Worm (Caenorhabditis elegans): ENCODE data around the gene spp-22.

Gene spp-22

DNA sequence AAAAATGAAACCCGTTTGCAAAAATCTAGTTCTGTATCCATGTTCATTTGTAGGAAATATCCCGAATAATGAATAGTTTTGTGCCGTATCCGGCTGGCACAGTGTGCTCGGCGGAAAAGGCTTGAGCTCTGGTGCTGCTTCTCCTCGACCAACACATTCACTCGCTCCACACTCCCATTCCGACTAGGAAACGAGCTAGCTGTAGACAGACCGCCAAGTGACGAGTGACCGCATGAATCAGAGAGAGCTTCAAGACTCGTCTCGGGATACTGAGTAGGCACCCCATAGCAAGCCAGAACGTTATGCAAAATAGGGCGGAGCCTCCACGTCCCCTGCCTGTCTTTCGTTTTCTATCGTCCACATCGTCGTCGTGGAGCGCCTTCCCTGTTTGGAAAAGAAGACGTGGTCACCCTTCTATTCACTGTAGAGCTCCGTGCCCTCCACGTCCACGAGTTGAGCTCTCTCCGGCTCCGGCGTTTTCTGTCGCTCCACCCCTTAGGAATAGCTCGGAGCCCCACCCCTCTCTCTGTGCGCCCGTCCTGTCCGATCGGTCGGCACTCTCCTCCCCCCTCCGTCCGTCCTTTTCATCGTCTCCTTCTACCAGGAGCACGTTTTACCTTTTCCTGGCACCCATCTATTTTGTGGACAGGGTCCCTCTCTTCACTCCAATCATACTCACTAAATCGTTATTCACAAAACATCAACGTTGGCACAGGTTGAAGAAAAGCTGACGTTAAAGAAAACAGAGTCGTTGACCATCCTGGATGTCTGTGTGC, 6.4 kb downstream of the spp-22 start, which contains the start of gene syd-9:
TSS of gene syd-9 (plus strand) at position 394 of the 776 bp plus-strand sequence.
- TF ChIP-seq hlh-30 (tag; optimal IDR thresholded peaks at IDR 0.05; ENCODE audit: insufficient read depth): no peak
- no peak for TF ChIP-seq lin-11 (tag; optimal IDR thresholded peaks at IDR 0.05)
- TF ChIP-seq ama-1 (optimal IDR thresholded peaks at IDR 0.05): no peak
- TF ChIP-seq ceh-14 (tag; optimal IDR thresholded peaks at IDR 0.05): no peak
- TF ChIP-seq npax-4 (tag; optimal IDR thresholded peaks at IDR 0.05): no peak
- TF ChIP-seq ceh-48 (tag; optimal IDR thresholded peaks at IDR 0.05): no peak
- TF ChIP-seq rnt-1 (tag; optimal IDR thresholded peaks at IDR 0.05): no peak
- no peak for TF ChIP-seq tbx-2 (tag; optimal IDR thresholded peaks at IDR 0.05)
- TF ChIP-seq ceh-45 (GFP tag; IDR thresholded peaks at IDR 0.05): no peak
- no peak for TF ChIP-seq ahr-1 (tag; optimal IDR thresholded peaks at IDR 0.05)
- no peak for TF ChIP-seq ceh-30 (tag; optimal IDR thresholded peaks at IDR 0.05)
- TF ChIP-seq fkh-6 (tag; optimal IDR thresholded peaks at IDR 0.05): no peak
- TF ChIP-seq pax-1 (tag; optimal IDR thresholded peaks at IDR 0.05): no peak
- TF ChIP-seq dmd-4 (tag; optimal IDR thresholded peaks at IDR 0.05; ENCODE audit: borderline replicate concordance): no peak
- no peak for TF ChIP-seq K09A11.1 (tag; optimal IDR thresholded peaks at IDR 0.05; ENCODE audit: insufficient read depth)
- TF ChIP-seq ttx-3 (tag; optimal IDR thresholded peaks at IDR 0.05): no peak
- TF ChIP-seq ceh-2 (tag; optimal IDR thresholded peaks at IDR 0.05): no peak

DNA sequence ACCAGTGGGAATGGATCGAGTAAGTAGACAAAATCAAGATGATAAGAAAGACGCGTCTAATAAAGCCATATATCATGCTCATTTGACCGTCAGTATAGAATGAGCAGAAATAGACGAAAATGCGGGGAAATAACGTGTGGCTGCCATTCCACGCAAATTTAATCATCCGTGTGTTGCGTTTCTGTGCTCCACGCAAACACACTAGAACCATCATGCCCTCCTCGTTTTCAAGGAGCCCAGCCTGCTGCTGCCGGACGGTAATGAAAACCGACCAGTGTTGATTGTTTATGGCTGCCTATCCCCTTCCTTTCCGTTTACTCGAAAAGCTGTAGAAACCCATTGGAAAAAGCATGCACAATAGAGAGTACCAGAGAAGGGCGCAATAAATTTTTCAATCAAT, 8.7 kb downstream of the spp-22 start:
- TF ChIP-seq mec-3 (tag; optimal IDR thresholded peaks at IDR 0.05; ENCODE audit: borderline replicate concordance) (no peak), hlh-30 (tag; optimal IDR thresholded peaks at IDR 0.05; ENCODE audit: insufficient read depth) (no peak), C38D4.7 (GFP tag; optimal IDR thresholded peaks at IDR 0.05) (no peak), ceh-19 (GFP tag; optimal IDR thresholded peaks at IDR 0.05) (no peak), unc-42 (tag; optimal IDR thresholded peaks at IDR 0.05) (peak; percentile 56), sdc-2 (tag; optimal IDR thresholded peaks at IDR 0.05) (no peak)

DNA sequence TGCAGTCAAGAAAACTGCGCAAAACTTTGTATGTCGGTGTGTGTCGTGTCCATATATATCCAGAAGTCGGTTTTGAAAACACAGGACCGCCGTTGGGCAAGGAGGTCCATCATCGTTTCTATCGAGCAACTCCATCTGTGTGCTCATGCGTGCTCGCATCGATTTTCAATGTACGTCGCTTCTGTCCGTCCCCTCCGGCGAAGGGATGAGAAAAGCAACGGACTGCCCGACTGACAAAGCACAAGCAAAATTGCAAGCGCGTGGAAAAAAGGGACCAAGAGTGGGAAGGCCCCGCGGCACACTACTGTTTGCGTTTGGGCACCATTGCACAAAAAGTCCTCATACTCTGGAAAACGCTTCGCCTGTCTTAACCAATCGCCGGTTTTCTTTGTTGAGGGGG, 10.9 kb downstream of the spp-22 start:
- TF ChIP-seq madf-2 (tag; optimal IDR thresholded peaks at IDR 0.05) (no peak), ceh-48 (tag; optimal IDR thresholded peaks at IDR 0.05) (peak; percentile 84)

DNA sequence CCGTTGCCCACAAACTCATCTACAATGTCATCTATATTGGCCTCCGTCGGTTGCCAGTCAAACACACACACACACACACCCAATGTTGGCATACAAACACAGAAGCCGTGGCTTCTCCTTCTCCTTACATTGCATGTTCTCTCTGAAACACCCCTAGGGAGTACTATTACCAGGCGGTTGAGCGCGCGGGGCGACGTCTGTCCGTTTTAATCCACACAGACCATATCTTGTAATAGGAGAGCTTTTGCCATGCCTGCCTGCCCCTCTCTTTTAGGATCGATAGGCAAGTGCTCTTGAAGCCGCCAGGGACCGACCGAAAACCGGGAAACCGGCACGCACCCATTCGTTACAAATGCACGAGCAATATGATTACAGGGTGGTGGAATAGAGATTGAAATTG, 13.0 kb downstream of the spp-22 start:
- no peak for TF ChIP-seq dve-1 (tag; optimal IDR thresholded peaks at IDR 0.05)
- no peak for TF ChIP-seq ahr-1 (tag; optimal IDR thresholded peaks at IDR 0.05)
- peak; percentile 42 for TF ChIP-seq ceh-48 (tag; optimal IDR thresholded peaks at IDR 0.05)
- no peak for TF ChIP-seq ref-2 (tag; optimal IDR thresholded peaks at IDR 0.05)
- TF ChIP-seq ceh-6 (GFP tag; optimal IDR thresholded peaks at IDR 0.05): peak; percentile 45
- TF ChIP-seq ama-1 (optimal IDR thresholded peaks at IDR 0.05): no peak
- TF ChIP-seq ceh-30 (tag; optimal IDR thresholded peaks at IDR 0.05): no peak
- TF ChIP-seq ttx-3 (tag; optimal IDR thresholded peaks at IDR 0.05): no peak
- 0 out of 2 replicates have a peak, but pooled peaks have one; percentile 12 for TF ChIP-seq unc-3 (GFP tag; conservative IDR thresholded peaks at IDR 0.05)
- no peak for TF ChIP-seq unc-3 (tag; optimal IDR thresholded peaks at IDR 0.05)
- TF ChIP-seq mec-3 (tag; optimal IDR thresholded peaks at IDR 0.05; ENCODE audit: borderline replicate concordance): peak; percentile 22
- TF ChIP-seq elt-2 (tag; optimal IDR thresholded peaks at IDR 0.05): no peak
- TF ChIP-seq syd-9 (tag; optimal IDR thresholded peaks at IDR 0.05): peak; percentile 57
- no peak for TF ChIP-seq hlh-15 (tag; optimal IDR thresholded peaks at IDR 0.05)
- TF ChIP-seq ceh-34 (tag; optimal IDR thresholded peaks at IDR 0.05): peak; percentile 56
- TF ChIP-seq unc-55 (GFP tag; optimal IDR thresholded peaks at IDR 0.05): no peak

DNA sequence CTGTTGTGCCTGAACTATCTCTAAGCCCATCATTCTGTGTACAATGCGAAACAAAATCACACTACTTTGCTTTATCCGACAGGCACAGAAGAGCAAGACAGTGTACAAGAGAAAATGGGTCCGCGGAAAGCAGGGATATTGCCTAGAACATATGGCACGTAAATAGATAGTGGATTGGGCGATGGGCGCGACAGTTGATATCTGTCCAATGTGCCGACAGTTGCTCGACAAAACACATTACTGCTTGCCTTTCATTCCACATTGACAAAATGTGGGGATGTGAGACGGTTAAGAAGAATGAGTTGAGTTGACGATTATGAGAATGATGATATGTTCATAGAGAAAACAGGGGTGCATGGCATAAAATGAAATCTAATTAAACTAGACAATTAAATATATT, 13.5 kb downstream of the spp-22 start:
- TF ChIP-seq ceh-31 (tag; optimal IDR thresholded peaks at IDR 0.05) (no peak), ahr-1 (tag; optimal IDR thresholded peaks at IDR 0.05) (no peak), unc-55 (GFP tag; optimal IDR thresholded peaks at IDR 0.05) (peak; percentile 17), lim-6 (tag; optimal IDR thresholded peaks at IDR 0.05) (no peak), ref-2 (tag; optimal IDR thresholded peaks at IDR 0.05) (no peak), syd-9 (tag; optimal IDR thresholded peaks at IDR 0.05) (no peak), dve-1 (tag; optimal IDR thresholded peaks at IDR 0.05) (no peak), nhr-11 (tag; optimal IDR thresholded peaks at IDR 0.05) (no peak), F13H6.1 (tag; optimal IDR thresholded peaks at IDR 0.05) (no peak), elt-4 (tag; optimal IDR thresholded peaks at IDR 0.05) (no peak), unc-3 (GFP tag; conservative IDR thresholded peaks at IDR 0.05) (0 out of 2 replicates have a peak, but pooled peaks have one; percentile 0), unc-3 (tag; optimal IDR thresholded peaks at IDR 0.05) (no peak)

Measured in whole organism, late embryonic.